Worm (Caenorhabditis elegans) whole organism, late embryonic: Measurements from ENCODE around the gene clec-5.

Source experiments
- C08G9.2 ChIP-seq: sonication (generic microtip); optimal IDR thresholded peaks from 2 replicates; lab custom pipeline; 2016; ENCODE audit warnings: mild to moderate bottlenecking, missing genetic modification characterization, moderate library complexity, missing compliant biosample characterization
- ama-1 ChIP-seq: fragments of 150-350 bp; optimal IDR thresholded peaks from 2 replicates; lab custom pipeline; 2014
- che-1 ChIP-seq: sonication (generic microtip); optimal IDR thresholded peaks from 2 replicates; lab custom pipeline; 2016; ENCODE audit warnings: mild to moderate bottlenecking, missing genetic modification characterization, missing compliant biosample characterization
- fkh-10 ChIP-seq: fragments of 150-350 bp; optimal IDR thresholded peaks from 2 replicates; lab custom pipeline; 2014; ENCODE audit warnings: missing biosample characterization, missing genetic modification reagents, missing genetic modification characterization
- pha-4 ChIP-seq: fragments of 150-350 bp; optimal IDR thresholded peaks from 2 replicates; lab custom pipeline; 2018; ENCODE audit warnings: missing biosample characterization, missing genetic modification reagents, missing genetic modification characterization
- pqm-1 ChIP-seq: sonication (generic microtip); optimal IDR thresholded peaks from 2 replicates; lab custom pipeline; 2016; ENCODE audit warnings: missing genetic modification characterization, missing compliant biosample characterization
- ttx-3 ChIP-seq: sonication (generic microtip); optimal IDR thresholded peaks from 2 replicates; lab custom pipeline; 2016; ENCODE audit warnings: missing genetic modification reagents, missing genetic modification characterization, missing compliant biosample characterization

- TF ChIP-seq ama-1 (lab: Kevin White, UChicago) (no peak), pqm-1 (no peak), ttx-3 (tag; lab: Kevin White, UChicago) (no peak), fkh-10 (GFP tag; lab: Kevin White, UChicago) (no peak), pha-4 (tag; lab: Kevin White, UChicago) (no peak), C08G9.2 (tag; lab: Kevin White, UChicago) (no peak), che-1 (no peak)
These were observed 15.7 kb upstream of the clec-5 start, which contains the start of gene nhl-2 for ce11 chrIII:4899035-4899578.
